Fruit fly (Drosophila melanogaster) whole organism, embryonic: Measurements from ENCODE around the gene TTLL6B.
A peak's percentile ranks its signal among the peaks of the same experiment; 100 is the strongest.

Experiments
- Aef1 ChIP-seq: fragments of 200-800 bp; sonication (Bioruptor generic); IDR thresholded peaks from 3 replicates; pipeline ENCODE4 v1.3.6; 2022; ENCODE audit warnings: missing biosample characterization, missing genetic modification characterization
- Asciz ChIP-seq: fragments of 200-800 bp; sonication (Bioruptor generic); optimal IDR thresholded peaks from 2 replicates; lab custom pipeline; 2017; ENCODE audit warnings: missing biosample characterization, mild to moderate bottlenecking, missing genetic modification characterization, missing genetic modification reagents
- CG1024 ChIP-seq: fragments of 200-800 bp; sonication (Bioruptor generic); IDR thresholded peaks from 2 replicates; pipeline ENCODE4 v1.3.6; 2022; ENCODE audit warnings: missing biosample characterization, missing genetic modification characterization
- CG13424 ChIP-seq: fragments of 200-800 bp; sonication (Bioruptor generic); optimal IDR thresholded peaks from 2 replicates; lab custom pipeline; 2019; ENCODE audit warnings: missing biosample characterization, mild to moderate bottlenecking, missing genetic modification characterization, moderate library complexity
- CG13894 ChIP-seq: fragments of 200-800 bp; sonication (Bioruptor generic); optimal IDR thresholded peaks from 3 replicates; lab custom pipeline; 2018; ENCODE audit warnings: missing biosample characterization, mild to moderate bottlenecking, missing genetic modification characterization, moderate library complexity
- CG14050 ChIP-seq: fragments of 200-800 bp; sonication (Bioruptor generic); IDR thresholded peaks from 3 replicates; pipeline ENCODE4 v1.3.6; 2022; ENCODE audit warnings: missing biosample characterization, missing genetic modification characterization
- CG14710 ChIP-seq: fragments of 200-800 bp; sonication (Bioruptor generic); optimal IDR thresholded peaks from 3 replicates; lab custom pipeline; 2019; ENCODE audit warnings: missing biosample characterization, mild to moderate bottlenecking, missing genetic modification characterization, moderate library complexity
- CG16813 ChIP-seq: fragments of 200-800 bp; sonication (Bioruptor generic); IDR thresholded peaks from 3 replicates; pipeline ENCODE4 v1.3.6; 2022; ENCODE audit warnings: missing biosample characterization, missing genetic modification characterization; ENCODE audit not compliant: partially characterized antibody
- CG16815 ChIP-seq: fragments of 200-800 bp; sonication (Bioruptor generic); optimal IDR thresholded peaks from 3 replicates; lab custom pipeline; 2017; ENCODE audit warnings: missing biosample characterization, mild to moderate bottlenecking, missing genetic modification characterization
- CG18599 ChIP-seq: fragments of 200-800 bp; sonication (Bioruptor generic); optimal IDR thresholded peaks from 3 replicates; lab custom pipeline; 2017; ENCODE audit warnings: missing biosample characterization, missing genetic modification characterization, mild to moderate bottlenecking, moderate library complexity, missing genetic modification reagents
- CG18764 ChIP-seq: fragments of 200-800 bp; sonication (Bioruptor generic); optimal IDR thresholded peaks from 3 replicates; lab custom pipeline; 2016; ENCODE audit warnings: missing biosample characterization, missing genetic modification characterization
- CG31365 ChIP-seq: fragments of 200-800 bp; sonication (Bioruptor generic); optimal IDR thresholded peaks from 2 replicates; lab custom pipeline; 2018; ENCODE audit warnings: missing biosample characterization, mild to moderate bottlenecking, missing genetic modification characterization
- CG3847 ChIP-seq: fragments of 200-800 bp; sonication (Bioruptor generic); IDR thresholded peaks from 2 replicates; pipeline ENCODE4 v1.3.6; 2022; ENCODE audit warnings: missing biosample characterization, missing genetic modification characterization
- CG3995 ChIP-seq: fragments of 200-800 bp; sonication (Bioruptor generic); optimal IDR thresholded peaks from 3 replicates; lab custom pipeline; 2016; ENCODE audit warnings: missing biosample characterization, missing genetic modification characterization
- CG4404 ChIP-seq: fragments of 200-800 bp; sonication (Bioruptor generic); IDR thresholded peaks from 2 replicates; pipeline ENCODE4 v1.3.6; 2022; ENCODE audit warnings: missing biosample characterization, missing genetic modification characterization
- CG6791 ChIP-seq: fragments of 200-800 bp; sonication (Bioruptor generic); IDR thresholded peaks from 3 replicates; pipeline ENCODE4 v1.3.6; 2022; ENCODE audit warnings: missing biosample characterization, missing genetic modification characterization; ENCODE audit not compliant: partially characterized antibody
- CG7745 ChIP-seq: fragments of 200-800 bp; sonication (Bioruptor generic); optimal IDR thresholded peaks from 2 replicates; lab custom pipeline; 2018; ENCODE audit warnings: missing biosample characterization, mild to moderate bottlenecking, missing genetic modification characterization, moderate library complexity
- CG7786 ChIP-seq: fragments of 200-800 bp; sonication (Bioruptor generic); optimal IDR thresholded peaks from 2 replicates; lab custom pipeline; 2016; ENCODE audit warnings: missing biosample characterization, missing genetic modification characterization
- CG8924 ChIP-seq: fragments of 200-800 bp; optimal IDR thresholded peaks from 3 replicates; lab custom pipeline; 2019; ENCODE audit warnings: missing biosample characterization, mild to moderate bottlenecking, missing genetic modification characterization, moderate library complexity
- CG9215 ChIP-seq: fragments of 200-800 bp; sonication (Bioruptor generic); IDR thresholded peaks from 2 replicates; pipeline ENCODE4 v1.3.6; 2022; ENCODE audit warnings: missing biosample characterization, missing genetic modification characterization
- Dek ChIP-seq: fragments of 200-800 bp; sonication (Bioruptor generic); optimal IDR thresholded peaks from 3 replicates; lab custom pipeline; 2019; ENCODE audit warnings: missing biosample characterization, mild to moderate bottlenecking, missing genetic modification characterization, moderate library complexity
- Doc3 ChIP-seq: fragments of 200-800 bp; sonication (Bioruptor generic); IDR thresholded peaks from 3 replicates; pipeline ENCODE4 v1.3.6; 2022; ENCODE audit warnings: missing biosample characterization, missing genetic modification characterization; ENCODE audit not compliant: partially characterized antibody
- Mad ChIP-seq: fragments of 200-800 bp; sonication (Bioruptor generic); optimal IDR thresholded peaks from 2 replicates; lab custom pipeline; 2016; ENCODE audit warnings: missing biosample characterization, missing genetic modification characterization
- Meics ChIP-seq: fragments of 200-800 bp; sonication (Bioruptor generic); optimal IDR thresholded peaks from 2 replicates; lab custom pipeline; 2017; ENCODE audit warnings: missing biosample characterization, mild to moderate bottlenecking, missing genetic modification characterization
- Nf-YA ChIP-seq: fragments of 200-800 bp; sonication (Bioruptor generic); IDR thresholded peaks from 2 replicates; pipeline ENCODE4 v1.3.6; 2022; ENCODE audit warnings: missing biosample characterization, missing genetic modification characterization
- Nf-YB ChIP-seq: fragments of 200-800 bp; sonication (Bioruptor generic); optimal IDR thresholded peaks from 3 replicates; lab custom pipeline; 2019; ENCODE audit warnings: missing biosample characterization, mild to moderate bottlenecking, missing genetic modification characterization, moderate library complexity
- Sin3A ChIP-seq: fragments of >200 bp; optimal IDR thresholded peaks from 2 replicates; lab custom pipeline; 2018
- Sry-β ChIP-seq: fragments of 200-800 bp; sonication (Bioruptor generic); optimal IDR thresholded peaks from 2 replicates; lab custom pipeline; 2018; ENCODE audit warnings: missing biosample characterization, mild to moderate bottlenecking, missing genetic modification characterization, moderate library complexity
- Sry-δ ChIP-seq: fragments of 200-800 bp; sonication (Bioruptor generic); optimal IDR thresholded peaks from 2 replicates; lab custom pipeline; 2016; ENCODE audit warnings: missing biosample characterization, missing genetic modification characterization
- Tbp ChIP-seq: fragments of >200 bp; optimal IDR thresholded peaks from 2 replicates; lab custom pipeline; 2018; ENCODE audit warnings: missing biosample characterization, missing genetic modification characterization
- YL-1 ChIP-seq: fragments of 200-800 bp; sonication (Bioruptor generic); optimal IDR thresholded peaks from 3 replicates; lab custom pipeline; 2017; ENCODE audit warnings: missing biosample characterization, mild to moderate bottlenecking, missing genetic modification characterization
- ab ChIP-seq: fragments of 200-800 bp; sonication (Bioruptor generic); optimal IDR thresholded peaks from 2 replicates; lab custom pipeline; 2016; ENCODE audit warnings: missing biosample characterization, missing genetic modification characterization
- ase ChIP-seq: fragments of 200-800 bp; sonication (Bioruptor generic); IDR thresholded peaks from 3 replicates; pipeline ENCODE4 v1.3.6; 2022; ENCODE audit warnings: missing biosample characterization, missing genetic modification characterization
- br ChIP-seq: fragments of >200 bp; optimal IDR thresholded peaks from 2 replicates; lab custom pipeline; 2017
- btn ChIP-seq: fragments of 200-800 bp; sonication (Bioruptor generic); optimal IDR thresholded peaks from 2 replicates; lab custom pipeline; 2016; ENCODE audit warnings: missing biosample characterization, missing genetic modification characterization
- corto ChIP-seq: fragments of 200-800 bp; sonication (Bioruptor generic); optimal IDR thresholded peaks from 2 replicates; lab custom pipeline; 2016; ENCODE audit warnings: missing biosample characterization, mild to moderate bottlenecking, missing genetic modification characterization, moderate library complexity
- dmrt99B ChIP-seq: fragments of 200-800 bp; sonication (Bioruptor generic); optimal IDR thresholded peaks from 2 replicates; lab custom pipeline; 2018; ENCODE audit warnings: missing biosample characterization, mild to moderate bottlenecking, missing genetic modification characterization, moderate library complexity
- esg ChIP-seq: fragments of 200-800 bp; sonication (Bioruptor generic); conservative IDR thresholded peaks from 2 replicates; pipeline ENCODE4 v1.3.6; 2022; ENCODE audit warnings: missing biosample characterization, missing genetic modification characterization
- ewg ChIP-seq: fragments of 200-800 bp; sonication (Bioruptor generic); optimal IDR thresholded peaks from 3 replicates; lab custom pipeline; 2017; ENCODE audit warnings: mild to moderate bottlenecking, missing biosample characterization, missing genetic modification reagents, missing genetic modification characterization
- hth ChIP-seq: fragments of >200 bp; optimal IDR thresholded peaks from 2 replicates; lab custom pipeline; 2017; ENCODE audit warnings: inconsistent platforms
- ind ChIP-seq: fragments of 200-800 bp; sonication (Bioruptor generic); optimal IDR thresholded peaks from 3 replicates; lab custom pipeline; 2016; ENCODE audit warnings: missing biosample characterization, missing genetic modification characterization
- jigr1 ChIP-seq: fragments of 200-800 bp; sonication (Bioruptor generic); IDR thresholded peaks from 3 replicates; pipeline ENCODE4 v1.3.6; 2022; ENCODE audit warnings: missing biosample characterization, missing genetic modification characterization
- nerfin-1 ChIP-seq: fragments of 200-800 bp; sonication (Bioruptor generic); optimal IDR thresholded peaks from 3 replicates; lab custom pipeline; 2019; ENCODE audit warnings: missing biosample characterization, mild to moderate bottlenecking, missing genetic modification characterization, moderate library complexity
- peb ChIP-seq: fragments of 200-800 bp; sonication (Bioruptor generic); IDR thresholded peaks from 2 replicates; pipeline ENCODE4 v1.3.6; 2022; ENCODE audit warnings: missing biosample characterization, missing genetic modification characterization
- ranshi ChIP-seq: fragments of 200-800 bp; sonication (Bioruptor generic); IDR thresholded peaks from 2 replicates; pipeline ENCODE4 v1.3.6; 2022; ENCODE audit warnings: missing biosample characterization, missing genetic modification characterization
- repo ChIP-seq: fragments of 200-800 bp; sonication (Bioruptor generic); optimal IDR thresholded peaks from 2 replicates; lab custom pipeline; 2016; ENCODE audit warnings: missing biosample characterization, missing genetic modification characterization
- scrt ChIP-seq: fragments of 200-800 bp; sonication (Bioruptor generic); optimal IDR thresholded peaks from 2 replicates; lab custom pipeline; 2018; ENCODE audit warnings: missing biosample characterization, mild to moderate bottlenecking, missing genetic modification characterization, moderate library complexity
- tap ChIP-seq: fragments of 200-800 bp; optimal IDR thresholded peaks from 3 replicates; lab custom pipeline; 2019; ENCODE audit warnings: missing biosample characterization, mild to moderate bottlenecking, missing genetic modification characterization, moderate library complexity
- tgo ChIP-seq: fragments of 200-800 bp; sonication (Bioruptor generic); IDR thresholded peaks from 3 replicates; pipeline ENCODE4 v1.3.6; 2022; ENCODE audit warnings: missing biosample characterization, missing genetic modification characterization
- tio ChIP-seq: fragments of 200-800 bp; sonication (Bioruptor generic); optimal IDR thresholded peaks from 2 replicates; lab custom pipeline; 2017; ENCODE audit warnings: missing biosample characterization, missing genetic modification characterization, inconsistent platforms
- vnd ChIP-seq: fragments of 200-800 bp; sonication (Bioruptor generic); IDR thresholded peaks from 3 replicates; pipeline ENCODE4 v1.3.6; 2022; ENCODE audit warnings: missing biosample characterization, missing genetic modification characterization; ENCODE audit not compliant: partially characterized antibody
- yki ChIP-seq: fragments of >200 bp; optimal IDR thresholded peaks from 3 replicates; lab custom pipeline; 2018

TTLL6B gene

dm6 chr3R:27246264-27246663 is 4.5 kb downstream of the TTLL6B start (continued):
- TF ChIP-seq dmrt99B (tag; lab: Kevin White, UChicago) (peak; percentile 92), CG3995 (GFP tag; lab: Kevin White, UChicago) (no peak), Doc3 (GFP tag; lab: Robert Waterston, UW) (no peak), CG8924 (tag; lab: Kevin White, UChicago) (peak; percentile 94), CG18599 (GFP tag; lab: Kevin White, UChicago) (peak; percentile 82), nerfin-1 (peak; percentile 87), ewg (GFP tag; lab: Kevin White, UChicago) (peak; percentile 54), CG13894 (tag; lab: Kevin White, UChicago) (peak; percentile 7), esg (GFP tag; lab: Robert Waterston, UW) (peak; percentile 68), tap (tag; lab: Kevin White, UChicago) (peak; percentile 91), CG7786 (GFP tag; lab: Kevin White, UChicago) (no peak), Mad (GFP tag; lab: Kevin White, UChicago) (no peak), repo (no peak), scrt (GFP tag; lab: Kevin White, UChicago) (peak; percentile 64), Nf-YA (GFP tag; lab: Robert Waterston, UW) (no peak), CG14710 (tag; lab: Kevin White, UChicago) (peak; percentile 92), Sin3A (lab: Kevin White, UChicago) (no peak), CG18764 (peak; percentile 27), tgo (GFP tag; lab: Robert Waterston, UW) (peak; percentile 65; the same call in 2 of the 3 replicates), Aef1 (GFP tag; lab: Robert Waterston, UW) (no peak), tio (GFP tag; lab: Kevin White, UChicago) (no peak), hth (lab: Kevin White, UChicago) (no peak), Nf-YB (GFP tag; lab: Kevin White, UChicago) (peak; percentile 71), peb (GFP tag; lab: Robert Waterston, UW) (no peak; the same call in 1 of the 2 replicates), ranshi (GFP tag; lab: Robert Waterston, UW) (0 out of 2 replicates have a peak, but pooled peaks have one; percentile 39), ase (peak; percentile 51; the same call in 2 of the 3 replicates), CG6791 (GFP tag; lab: Robert Waterston, UW) (no peak), CG13424 (tag; lab: Kevin White, UChicago) (peak; percentile 93), CG4404 (GFP tag; lab: Robert Waterston, UW) (no peak), ind (GFP tag; lab: Kevin White, UChicago) (peak; percentile 69), YL-1 (no peak), br (lab: Kevin White, UChicago) (no peak), Dek (peak; percentile 33), Tbp (GFP tag; lab: Kevin White, UChicago) (no peak), Asciz (GFP tag; lab: Kevin White, UChicago) (peak; percentile 74), CG16815 (GFP tag; lab: Kevin White, UChicago) (peak; percentile 62), CG14050 (no peak; the same call in 2 of the 3 replicates), jigr1 (GFP tag; lab: Robert Waterston, UW) (no peak), yki (lab: Kevin White, UChicago) (no peak), corto (no peak), CG16813 (GFP tag; lab: Robert Waterston, UW) (no peak), Sry-δ (GFP tag; lab: Kevin White, UChicago) (no peak), Meics (peak; percentile 75), vnd (no peak), CG1024 (GFP tag; lab: Robert Waterston, UW) (peak; percentile 45; the same call in 1 of the 2 replicates), CG31365 (no peak), ab (no peak), btn (GFP tag; lab: Kevin White, UChicago) (no peak), CG7745 (no peak), Sry-β (GFP tag; lab: Kevin White, UChicago) (no peak), CG9215 (GFP tag; lab: Robert Waterston, UW) (0 out of 2 replicates have a peak, but pooled peaks have one; percentile 19), CG3847 (GFP tag; lab: Robert Waterston, UW) (peak; percentile 45)
